Worm (Caenorhabditis elegans) whole organism, L4 larva: Measurements from ENCODE around the gene piit-1.

ENCODE experiments used
- F10B5.3 ChIP-seq: sonication (generic microtip); optimal IDR thresholded peaks from 2 replicates; lab custom pipeline; 2016; ENCODE audit warnings: mild to moderate bottlenecking, missing genetic modification characterization, missing compliant biosample characterization
- F37D6.2 ChIP-seq: sonication (generic microtip); optimal IDR thresholded peaks from 2 replicates; lab custom pipeline; 2016; ENCODE audit warnings: mild to moderate bottlenecking, missing genetic modification characterization, missing compliant biosample characterization
- F44E2.7 ChIP-seq: fragments of 200-800 bp; sonication (Bioruptor generic); IDR thresholded peaks from 2 replicates; pipeline ENCODE4 v2.1.2; 2022; ENCODE audit warnings: missing genetic modification characterization, missing compliant biosample characterization
- F49E8.2 ChIP-seq: sonication (generic microtip); optimal IDR thresholded peaks from 2 replicates; lab custom pipeline; 2016; ENCODE audit warnings: missing compliant biosample characterization, mild to moderate bottlenecking, missing genetic modification characterization, borderline replicate concordance
- T20F7.1 ChIP-seq: fragments of 200-800 bp; sonication (Bioruptor generic); optimal IDR thresholded peaks from 2 replicates; lab custom pipeline; 2018; ENCODE audit warnings: mild to moderate bottlenecking, missing genetic modification characterization, missing compliant biosample characterization
- ZK546.5 ChIP-seq, 2 experiments: sonication (generic microtip); optimal IDR thresholded peaks; 2 replicates each; lab custom pipeline; 2017; ENCODE audit warnings: missing biosample characterization in 2 of 2, missing genetic modification characterization in 2 of 2
- aha-1 ChIP-seq: fragments of 150-350 bp; peaks from one replicate; lab custom pipeline; 2014; ENCODE audit warnings: missing biosample characterization, missing genetic modification characterization
- arid-1 ChIP-seq: fragments of 200-800 bp; sonication (Bioruptor generic); conservative IDR thresholded peaks from 2 replicates; pipeline ENCODE4 v1.3.6; 2022; ENCODE audit warnings: missing genetic modification reagents, missing genetic modification characterization, missing compliant biosample characterization
- ceh-20 ChIP-seq: fragments of 200-800 bp; sonication (Bioruptor generic); IDR thresholded peaks from 2 replicates; pipeline ENCODE4 v1.3.6; 2022; ENCODE audit warnings: missing genetic modification reagents, missing genetic modification characterization, missing compliant biosample characterization
- ctbp-1 ChIP-seq: fragments of 200-800 bp; sonication (Bioruptor generic); IDR thresholded peaks from 2 replicates; pipeline ENCODE4 v1.3.6; 2022; ENCODE audit warnings: missing genetic modification reagents, missing genetic modification characterization, missing compliant biosample characterization
- daf-16 ChIP-seq, 3 experiments: sonication (generic microtip); optimal IDR thresholded peaks; 2 replicates each; lab custom pipeline; 2016 to 2017; ENCODE audit warnings: missing genetic modification characterization in 3 of 3, missing genetic modification reagents in 3 of 3, mild to moderate bottlenecking in 2 of 3, missing compliant biosample characterization in 2 of 3, missing biosample characterization in 1 of 3, moderate library complexity in 1 of 3
- daf-8 ChIP-seq: fragments of 200-800 bp; sonication (Bioruptor generic); IDR thresholded peaks from 2 replicates; pipeline ENCODE4 v1.3.6; 2022; ENCODE audit warnings: missing genetic modification characterization, missing compliant biosample characterization
- dmd-6 ChIP-seq: fragments of 200-800 bp; sonication (Bioruptor generic); IDR thresholded peaks from 2 replicates; pipeline ENCODE4 v1.3.6; 2022; ENCODE audit warnings: missing genetic modification reagents, missing genetic modification characterization, missing compliant biosample characterization
- dve-1 ChIP-seq: sonication (generic microtip); optimal IDR thresholded peaks from 2 replicates; lab custom pipeline; 2017; ENCODE audit warnings: antibody characterized with exemption, mild to moderate bottlenecking, missing genetic modification characterization, missing compliant biosample characterization; ENCODE audit not compliant: insufficient read depth
- egl-43 ChIP-seq: fragments of 200-800 bp; sonication (Bioruptor generic); IDR thresholded peaks from 2 replicates; pipeline ENCODE4 v1.3.6; 2022; ENCODE audit warnings: missing genetic modification reagents, missing genetic modification characterization, missing compliant biosample characterization
- fkh-10 ChIP-seq: fragments of 150-350 bp; optimal IDR thresholded peaks from 2 replicates; lab custom pipeline; 2014; ENCODE audit warnings: missing biosample characterization, missing genetic modification reagents, missing genetic modification characterization
- fos-1 ChIP-seq: fragments of 150-350 bp; optimal IDR thresholded peaks from 2 replicates; lab custom pipeline; 2014; ENCODE audit warnings: missing biosample characterization, missing genetic modification characterization
- gei-8 ChIP-seq: fragments of 200-800 bp; sonication (Bioruptor generic); optimal IDR thresholded peaks from 2 replicates; lab custom pipeline; 2018; ENCODE audit warnings: mild to moderate bottlenecking, missing genetic modification characterization, missing compliant biosample characterization
- hif-1 ChIP-seq, 2 experiments: sonication (generic microtip); optimal IDR thresholded peaks; 2 replicates each; lab custom pipeline; 2016 to 2017; ENCODE audit warnings: missing compliant biosample characterization in 2 of 2, missing genetic modification characterization in 2 of 2, missing genetic modification reagents in 2 of 2, missing genotype in 2 of 2, mild to moderate bottlenecking in 1 of 2
- hlh-11 ChIP-seq: fragments of 200-800 bp; sonication (Bioruptor generic); optimal IDR thresholded peaks from 2 replicates; lab custom pipeline; 2018; ENCODE audit warnings: mild to moderate bottlenecking, missing genetic modification characterization, missing compliant biosample characterization
- hlh-30 ChIP-seq: sonication (generic microtip); optimal IDR thresholded peaks from 2 replicates; lab custom pipeline; 2017; ENCODE audit warnings: antibody characterized with exemption, mild to moderate bottlenecking, missing genetic modification characterization, missing compliant biosample characterization; ENCODE audit not compliant: insufficient read depth
- hmg-1.1 ChIP-seq: fragments of 200-800 bp; sonication (Bioruptor generic); IDR thresholded peaks from 2 replicates; pipeline ENCODE4 v1.3.6; 2022; ENCODE audit warnings: missing genetic modification reagents, missing genetic modification characterization, missing compliant biosample characterization
- lin-13 ChIP-seq: fragments of 150-350 bp; optimal IDR thresholded peaks from 2 replicates; lab custom pipeline; 2014; ENCODE audit warnings: missing biosample characterization, missing genetic modification reagents, missing genetic modification characterization
- lin-29 ChIP-seq: fragments of 200-800 bp; sonication (Bioruptor generic); IDR thresholded peaks from 2 replicates; pipeline ENCODE4 v1.3.6; 2022; ENCODE audit warnings: missing genetic modification reagents, missing genetic modification characterization, missing compliant biosample characterization
- lin-38 ChIP-seq: fragments of 200-800 bp; sonication (Bioruptor generic); IDR thresholded peaks from 2 replicates; pipeline ENCODE4 v1.3.6; 2022; ENCODE audit warnings: missing genetic modification reagents, missing genetic modification characterization, missing compliant biosample characterization
- lin-39 ChIP-seq: fragments of 150-350 bp; optimal IDR thresholded peaks from 2 replicates; lab custom pipeline; 2014; ENCODE audit warnings: missing biosample characterization, missing genetic modification reagents, missing genetic modification characterization
- lir-3 ChIP-seq: sonication (generic microtip); optimal IDR thresholded peaks from 2 replicates; lab custom pipeline; 2016; ENCODE audit warnings: mild to moderate bottlenecking, missing genetic modification characterization, missing compliant biosample characterization
- lsy-2 ChIP-seq, 2 experiments: fragments of 150-350 bp in 1 of 2; sonication (generic microtip) in 1 of 2; optimal IDR thresholded peaks; 2 replicates each; lab custom pipeline; 2014 to 2017; ENCODE audit warnings: missing biosample characterization in 2 of 2, missing genetic modification characterization in 2 of 2
- madf-5 ChIP-seq, 2 experiments: fragments of 200-800 bp; sonication (Bioruptor generic); IDR thresholded peaks; 2 replicates each; pipeline ENCODE4 v1.3.6; 2022; ENCODE audit warnings: missing compliant biosample characterization in 2 of 2, missing genetic modification characterization in 2 of 2
- mep-1 ChIP-seq: fragments of 150-350 bp; sonication (generic microtip); optimal IDR thresholded peaks from 3 replicates; lab custom pipeline; 2014; ENCODE audit warnings: missing biosample characterization, missing genetic modification characterization
- mes-2 ChIP-seq: sonication (generic microtip); optimal IDR thresholded peaks from 2 replicates; lab custom pipeline; 2016; ENCODE audit warnings: missing genotype, mild to moderate bottlenecking, missing genetic modification characterization, missing compliant biosample characterization; ENCODE audit not compliant: poor library complexity, severe bottlenecking
- nhr-11 ChIP-seq: fragments of 150-350 bp; optimal IDR thresholded peaks from 2 replicates; lab custom pipeline; 2014; ENCODE audit warnings: missing biosample characterization, missing genetic modification characterization
- nhr-25 ChIP-seq: sonication (generic microtip); optimal IDR thresholded peaks from 2 replicates; lab custom pipeline; 2017; ENCODE audit warnings: missing genetic modification characterization, mild to moderate bottlenecking, missing compliant biosample characterization, antibody characterized with exemption, moderate library complexity, borderline replicate concordance; ENCODE audit not compliant: insufficient read depth
- nhr-28 ChIP-seq: fragments of 150-350 bp; optimal IDR thresholded peaks from 2 replicates; lab custom pipeline; 2014; ENCODE audit warnings: missing biosample characterization, missing genetic modification characterization
- nhr-6 ChIP-seq: fragments of 150-350 bp; optimal IDR thresholded peaks from 2 replicates; lab custom pipeline; 2014; ENCODE audit warnings: missing biosample characterization, missing genetic modification characterization
- pha-4 ChIP-seq, 2 experiments: fragments of 150-350 bp in 1 of 2; fragments of 200-800 bp in 1 of 2; sonication (Bioruptor generic) in 1 of 2; IDR thresholded peaks in 1 of 2; optimal IDR thresholded peaks in 1 of 2; 2 replicates each; pipeline versions ENCODE4 v1.3.6 to Lab custom; 2014 to 2022; ENCODE audit warnings: missing genetic modification characterization in 2 of 2, missing genetic modification reagents in 2 of 2, missing biosample characterization in 1 of 2, missing compliant biosample characterization in 1 of 2
- rbr-2 ChIP-seq: sonication (generic microtip); optimal IDR thresholded peaks from 2 replicates; lab custom pipeline; 2016; ENCODE audit warnings: missing genotype, missing genetic modification characterization, missing compliant biosample characterization
- saeg-2 ChIP-seq: fragments of 200-800 bp; sonication (Bioruptor generic); IDR thresholded peaks from 2 replicates; pipeline ENCODE4 v1.3.6; 2022; ENCODE audit warnings: missing genetic modification reagents, missing genetic modification characterization, missing compliant biosample characterization
- snpc-4 ChIP-seq: fragments of 150-350 bp; optimal IDR thresholded peaks from 2 replicates; lab custom pipeline; 2014; ENCODE audit warnings: missing biosample characterization, missing genetic modification characterization
- spr-3 ChIP-seq: fragments of 200-800 bp; sonication (Bioruptor generic); optimal IDR thresholded peaks from 2 replicates; lab custom pipeline; 2018; ENCODE audit warnings: mild to moderate bottlenecking, missing genetic modification characterization, missing compliant biosample characterization
- tag-97 ChIP-seq: fragments of 200-800 bp; sonication (Bioruptor generic); IDR thresholded peaks from 2 replicates; pipeline ENCODE4 v1.3.6; 2022; ENCODE audit warnings: missing genetic modification characterization, missing compliant biosample characterization
- unc-62 ChIP-seq, 3 experiments: fragments of 150-350 bp in 1 of 3; sonication (generic microtip); optimal IDR thresholded peaks in 2 of 3; peaks in 1 of 3; 1 replicate in 1 of 3; 2 replicates in 2 of 3; lab custom pipeline; 2014 to 2017; ENCODE audit warnings: missing biosample characterization in 3 of 3, missing genetic modification characterization in 3 of 3, missing genetic modification reagents in 3 of 3, missing genotype in 1 of 3
- vab-7 ChIP-seq: fragments of 200-800 bp; sonication (Bioruptor generic); IDR thresholded peaks from 2 replicates; pipeline ENCODE4 v1.3.6; 2022; ENCODE audit warnings: missing genetic modification reagents, missing genetic modification characterization, missing compliant biosample characterization

The piit-1 gene

DNA sequence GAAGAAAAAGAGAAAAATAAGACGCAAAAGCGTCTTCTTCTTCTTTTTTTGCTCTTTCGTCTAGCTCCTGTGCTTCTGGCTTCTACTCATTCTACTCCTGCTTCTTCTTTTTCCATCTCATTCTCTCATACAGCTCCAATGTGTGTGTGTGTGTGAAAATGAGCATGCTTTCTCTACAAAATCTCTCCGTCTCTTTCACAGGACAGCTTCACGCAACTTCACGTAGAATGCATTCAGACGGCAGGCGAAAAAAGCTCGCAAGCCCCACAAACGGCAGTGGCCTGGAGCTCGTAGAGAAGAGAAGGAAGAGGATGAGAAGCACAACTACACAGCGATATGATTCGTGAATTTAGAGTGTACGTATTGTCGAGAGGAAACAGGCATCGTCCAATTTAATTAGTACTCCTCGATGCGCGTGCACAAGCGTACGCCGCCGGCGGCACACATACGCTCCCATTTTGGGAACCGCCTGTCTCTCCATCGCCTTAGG is 31.4 kb upstream of the piit-1 start (continued):
- TF ChIP-seq gei-8 (GFP tag; lab: Kevin White, UChicago) (no peak), hlh-30 (tag; lab: Kevin White, UChicago) (peak; percentile 61), vab-7 (GFP tag; lab: Robert Waterston, UW) (0 out of 2 replicates have a peak, but pooled peaks have one; percentile 24), daf-8 (GFP tag; lab: Robert Waterston, UW) (no peak)

DNA sequence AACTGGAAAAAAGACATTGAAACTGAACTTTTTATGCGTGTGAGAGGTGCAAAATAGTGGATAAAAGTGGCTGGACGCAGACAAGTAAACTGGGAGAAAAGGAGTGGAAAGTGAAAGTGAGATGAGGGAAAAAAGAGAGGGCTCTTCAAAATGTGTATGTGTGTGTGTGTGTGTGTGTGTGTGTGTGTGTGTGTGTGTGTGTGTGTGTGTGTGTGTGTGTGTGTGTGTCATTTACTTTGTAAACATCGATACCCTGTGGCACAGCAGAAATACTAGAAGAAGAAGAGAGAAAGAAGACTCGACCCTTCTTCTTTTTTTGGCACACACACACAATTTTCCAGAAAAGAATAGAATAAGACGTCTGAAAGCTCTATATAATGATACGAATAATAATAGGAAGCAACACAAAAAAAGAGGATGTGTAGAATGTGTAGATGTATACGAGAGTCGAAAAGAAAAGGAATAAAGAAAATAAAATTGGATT is 28.7 kb upstream of the piit-1 start:
- TF ChIP-seq pha-4 (GFP tag; IDR thresholded peaks at IDR 0.05; lab: Robert Waterston, UW), result no peak
- peak; percentile 73 for TF ChIP-seq pha-4 (tag; optimal IDR thresholded peaks at IDR 0.05; lab: Kevin White, UChicago)
- TF ChIP-seq lin-39, result no peak
- TF ChIP-seq F44E2.7 (GFP tag; lab: Robert Waterston, UW), result no peak
- TF ChIP-seq ceh-20, result peak; percentile 76
- no peak for TF ChIP-seq F10B5.3
- TF ChIP-seq hif-1 (tag; optimal IDR thresholded peaks at IDR 0.05; lab: Kevin White, UChicago), result peak in 1 of 2 experiments; percentile 60
- no peak for TF ChIP-seq F49E8.2 (tag; lab: Kevin White, UChicago)
- TF ChIP-seq madf-5 (GFP tag; IDR thresholded peaks at IDR 0.05; lab: Robert Waterston, UW), result no peak
- TF ChIP-seq ZK546.5 (tag; optimal IDR thresholded peaks at IDR 0.05; lab: Kevin White, UChicago), result no peak
- 0 out of 2 replicates have a peak, but pooled peaks have one; percentile 17 for TF ChIP-seq saeg-2
- TF ChIP-seq T20F7.1, result no peak
- TF ChIP-seq aha-1 (tag; lab: Kevin White, UChicago), result peak; percentile 95
- peak; percentile 65 for TF ChIP-seq nhr-11 (tag; lab: Kevin White, UChicago)
- TF ChIP-seq fos-1 (tag; lab: Kevin White, UChicago), result no peak
- TF ChIP-seq snpc-4, result no peak
- peak; percentile 63; the same call in 1 of the 2 replicates for TF ChIP-seq ctbp-1
- peak; percentile 69; the same call in 1 of the 2 replicates for TF ChIP-seq egl-43
- no peak for TF ChIP-seq lin-29 (GFP tag; lab: Robert Waterston, UW)
- peak; percentile 35 for TF ChIP-seq nhr-28 (tag; lab: Kevin White, UChicago)
- peak; percentile 27 for TF ChIP-seq nhr-6 (tag; lab: Kevin White, UChicago)
- TF ChIP-seq spr-3, result no peak
- peak; percentile 74 for TF ChIP-seq hlh-30 (tag; lab: Kevin White, UChicago)
- TF ChIP-seq tag-97 (GFP tag; lab: Robert Waterston, UW), result no peak
- TF ChIP-seq arid-1 (GFP tag; lab: Robert Waterston, UW), result no peak
- TF ChIP-seq lsy-2 (tag; optimal IDR thresholded peaks at IDR 0.05; lab: Kevin White, UChicago), result peak; percentile 39 to 58
- peak; percentile 48 for TF ChIP-seq mes-2
- no peak; the same call in 1 of the 2 replicates for TF ChIP-seq lin-38 (GFP tag; lab: Robert Waterston, UW)
- peak; percentile 33; the same call in 1 of the 2 replicates for TF ChIP-seq dmd-6 (GFP tag; lab: Robert Waterston, UW)
- no peak for TF ChIP-seq daf-8 (GFP tag; lab: Robert Waterston, UW)
- TF ChIP-seq mep-1, result peak; percentile 50
- no peak for TF ChIP-seq fkh-10 (GFP tag; lab: Kevin White, UChicago)
- no peak for TF ChIP-seq nhr-25 (tag; lab: Kevin White, UChicago)
- no peak for TF ChIP-seq lin-13 (GFP tag; lab: Kevin White, UChicago)
- TF ChIP-seq daf-16 (GFP tag; optimal IDR thresholded peaks at IDR 0.05; lab: Kevin White, UChicago), result peak in 1 of 2 experiments; percentile 46
- TF ChIP-seq daf-16 (tag; optimal IDR thresholded peaks at IDR 0.05; lab: Kevin White, UChicago), result no peak
- TF ChIP-seq hmg-1.1 (GFP tag; lab: Robert Waterston, UW), result peak; percentile 63
- TF ChIP-seq hlh-11 (tag; lab: Kevin White, UChicago), result peak; percentile 55
- TF ChIP-seq lir-3 (tag; lab: Kevin White, UChicago), result no peak
- TF ChIP-seq F37D6.2 (tag; lab: Kevin White, UChicago), result no peak
- peak; percentile 62 for TF ChIP-seq dve-1 (tag; lab: Kevin White, UChicago)
- TF ChIP-seq rbr-2, result peak; percentile 50
- peak in 1 of 2 experiments; percentile 75 for TF ChIP-seq unc-62 (GFP tag; optimal IDR thresholded peaks at IDR 0.05 in 1 of 2; lab: Kevin White, UChicago)
- TF ChIP-seq unc-62 (tag; optimal IDR thresholded peaks at IDR 0.05; lab: Kevin White, UChicago), result no peak
